Worm (Caenorhabditis elegans) whole organism, L1 larva: ENCODE results near the gene ech-5.

Source experiments
- C16A3.4 ChIP-seq: fragments of 150-350 bp; optimal IDR thresholded peaks from 2 replicates; lab custom pipeline; 2014; ENCODE audit warnings: missing biosample characterization, missing genetic modification characterization
- F16B12.6 ChIP-seq: fragments of 150-350 bp; optimal IDR thresholded peaks from 2 replicates; lab custom pipeline; 2014; ENCODE audit warnings: missing biosample characterization, missing genetic modification characterization
- aly-2 ChIP-seq: fragments of 150-350 bp; optimal IDR thresholded peaks from 2 replicates; lab custom pipeline; 2014; ENCODE audit warnings: missing biosample characterization, missing genetic modification characterization
- blmp-1 ChIP-seq: fragments of 150-350 bp; optimal IDR thresholded peaks from 2 replicates; lab custom pipeline; 2014; ENCODE audit warnings: missing biosample characterization, missing genetic modification characterization
- ceh-8 ChIP-seq: fragments of 200-800 bp; sonication (Bioruptor generic); optimal IDR thresholded peaks from 2 replicates; lab custom pipeline; 2018; ENCODE audit warnings: mild to moderate bottlenecking, missing genetic modification characterization, moderate library complexity, missing compliant biosample characterization
- ceh-82 ChIP-seq, 3 experiments: fragments of 150-350 bp in 1 of 3; sonication (generic microtip) in 2 of 3; optimal IDR thresholded peaks; 2 replicates each; lab custom pipeline; 2014 to 2017; ENCODE audit warnings: missing biosample characterization in 3 of 3, missing genetic modification characterization in 3 of 3
- dpl-1 ChIP-seq, 3 experiments: fragments of 150-350 bp in 2 of 3; sonication (generic microtip) in 1 of 3; optimal IDR thresholded peaks; 2 replicates each; lab custom pipeline; 2014 to 2017; ENCODE audit warnings: missing biosample characterization in 3 of 3, missing genetic modification characterization in 3 of 3, missing genetic modification reagents in 3 of 3
- dsc-1 ChIP-seq: sonication (generic microtip); optimal IDR thresholded peaks from 2 replicates; lab custom pipeline; 2016; ENCODE audit warnings: mild to moderate bottlenecking, missing genetic modification characterization, missing compliant biosample characterization
- efl-1 ChIP-seq, 4 experiments: fragments of 150-350 bp; optimal IDR thresholded peaks in 3 of 4; peaks in 1 of 4; 1 replicate in 1 of 4; 2 replicates in 3 of 4; lab custom pipeline; 2014; ENCODE audit warnings: missing biosample characterization in 2 of 4, missing genetic modification characterization in 2 of 4, missing genetic modification reagents in 2 of 4
- efl-3 ChIP-seq: fragments of 200-800 bp; sonication (Bioruptor generic); optimal IDR thresholded peaks from 2 replicates; lab custom pipeline; 2018; ENCODE audit warnings: mild to moderate bottlenecking, missing genetic modification characterization, missing compliant biosample characterization
- elt-3 ChIP-seq, 6 experiments: fragments of 150-350 bp in 1 of 6; sonication (generic microtip); optimal IDR thresholded peaks; 2 replicates each; lab custom pipeline; 2017 to 2018; ENCODE audit warnings: missing biosample characterization in 6 of 6, missing genetic modification characterization in 6 of 6, inconsistent platforms in 1 of 6
- fkh-10 ChIP-seq: sonication (generic microtip); optimal IDR thresholded peaks from 2 replicates; lab custom pipeline; 2017; ENCODE audit warnings: missing biosample characterization, missing genetic modification reagents, missing genetic modification characterization
- grh-1 ChIP-seq: fragments of 200-800 bp; sonication (Bioruptor generic); IDR thresholded peaks from 2 replicates; pipeline ENCODE4 v1.3.6; 2022; ENCODE audit warnings: missing genetic modification reagents, missing genetic modification characterization, missing compliant biosample characterization
- hlh-17 ChIP-seq: fragments of 200-800 bp; sonication (Bioruptor generic); optimal IDR thresholded peaks from 2 replicates; lab custom pipeline; 2018; ENCODE audit warnings: missing genetic modification characterization, mild to moderate bottlenecking, missing compliant biosample characterization, moderate library complexity, borderline replicate concordance
- irx-1 ChIP-seq: sonication (generic microtip); optimal IDR thresholded peaks from 2 replicates; lab custom pipeline; 2016; ENCODE audit warnings: missing genetic modification characterization, missing compliant biosample characterization
- isw-1 ChIP-seq: fragments of 200-800 bp; sonication (Bioruptor generic); IDR thresholded peaks from 2 replicates; pipeline ENCODE4 v1.3.6; 2022; ENCODE audit warnings: missing genetic modification characterization, missing compliant biosample characterization
- lin-14 ChIP-seq: fragments of 200-800 bp; sonication (Bioruptor generic); optimal IDR thresholded peaks from 2 replicates; lab custom pipeline; 2018; ENCODE audit warnings: mild to moderate bottlenecking, missing genetic modification characterization, moderate library complexity, missing compliant biosample characterization
- lin-35 ChIP-seq, 2 experiments: fragments of 150-350 bp; optimal IDR thresholded peaks; 2 replicates each; lab custom pipeline; 2014; ENCODE audit warnings: missing biosample characterization in 2 of 2, missing genetic modification characterization in 2 of 2, missing genetic modification reagents in 2 of 2
- lir-3 ChIP-seq: sonication (generic microtip); optimal IDR thresholded peaks from 2 replicates; lab custom pipeline; 2016; ENCODE audit warnings: mild to moderate bottlenecking, missing genetic modification characterization, moderate library complexity, missing compliant biosample characterization; ENCODE audit not compliant: poor library complexity
- lsy-2 ChIP-seq, 2 experiments: fragments of 150-350 bp; optimal IDR thresholded peaks; 2 replicates each; lab custom pipeline; 2014; ENCODE audit warnings: missing biosample characterization in 2 of 2, missing genetic modification characterization in 2 of 2
- mab-9 ChIP-seq: fragments of 200-800 bp; sonication (Bioruptor generic); IDR thresholded peaks from 2 replicates; pipeline ENCODE4 v1.3.6; 2022; ENCODE audit warnings: missing genetic modification reagents, missing genetic modification characterization, missing compliant biosample characterization
- mdl-1 ChIP-seq, 2 experiments: fragments of 150-350 bp; optimal IDR thresholded peaks; 2 replicates each; lab custom pipeline; 2014 to 2017; ENCODE audit warnings: missing biosample characterization in 2 of 2, missing genetic modification characterization in 2 of 2, inconsistent platforms in 1 of 2
- mef-2 ChIP-seq: fragments of 150-350 bp; optimal IDR thresholded peaks from 2 replicates; lab custom pipeline; 2014; ENCODE audit warnings: missing biosample characterization, missing genetic modification characterization
- mep-1 ChIP-seq: fragments of 150-350 bp; optimal IDR thresholded peaks from 2 replicates; lab custom pipeline; 2014; ENCODE audit warnings: missing biosample characterization, missing genetic modification characterization
- nhr-11 ChIP-seq: fragments of 150-350 bp; optimal IDR thresholded peaks from 2 replicates; lab custom pipeline; 2014; ENCODE audit warnings: missing biosample characterization, missing genetic modification characterization
- nhr-20 ChIP-seq: sonication (generic microtip); optimal IDR thresholded peaks from 2 replicates; lab custom pipeline; 2016; ENCODE audit warnings: mild to moderate bottlenecking, missing genetic modification characterization, missing compliant biosample characterization
- nhr-47 ChIP-seq: sonication (generic microtip); optimal IDR thresholded peaks from 2 replicates; lab custom pipeline; 2016; ENCODE audit warnings: mild to moderate bottlenecking, missing genetic modification characterization, moderate library complexity, missing compliant biosample characterization
- nhr-71 ChIP-seq: sonication (generic microtip); optimal IDR thresholded peaks from 2 replicates; lab custom pipeline; 2016; ENCODE audit warnings: mild to moderate bottlenecking, missing genetic modification characterization, moderate library complexity, missing compliant biosample characterization
- nhr-77 ChIP-seq: fragments of 150-350 bp; optimal IDR thresholded peaks from 2 replicates; lab custom pipeline; 2014; ENCODE audit warnings: missing biosample characterization, missing genetic modification characterization
- pqm-1 ChIP-seq: sonication (generic microtip); optimal IDR thresholded peaks from 3 replicates; lab custom pipeline; 2017; ENCODE audit warnings: missing biosample characterization, missing genetic modification characterization
- snpc-4 ChIP-seq: fragments of 150-350 bp; optimal IDR thresholded peaks from 2 replicates; lab custom pipeline; 2014; ENCODE audit warnings: missing biosample characterization, missing genetic modification characterization
- snu-23 ChIP-seq: sonication (generic microtip); optimal IDR thresholded peaks from 2 replicates; lab custom pipeline; 2016; ENCODE audit warnings: missing genetic modification characterization, missing compliant biosample characterization
- sup-37 ChIP-seq: fragments of 200-800 bp; sonication (Bioruptor generic); optimal IDR thresholded peaks from 2 replicates; lab custom pipeline; 2018; ENCODE audit warnings: mild to moderate bottlenecking, missing genetic modification characterization, missing compliant biosample characterization
- tbx-2 ChIP-seq: sonication (generic microtip); optimal IDR thresholded peaks from 2 replicates; lab custom pipeline; 2016; ENCODE audit warnings: missing genetic modification characterization, missing compliant biosample characterization
- unc-130 ChIP-seq: fragments of 150-350 bp; optimal IDR thresholded peaks from 2 replicates; lab custom pipeline; 2017; ENCODE audit warnings: missing biosample characterization, missing genetic modification characterization, inconsistent platforms
- zip-4 ChIP-seq: fragments of 200-800 bp; sonication (Bioruptor generic); optimal IDR thresholded peaks from 2 replicates; lab custom pipeline; 2018; ENCODE audit warnings: mild to moderate bottlenecking, missing genetic modification characterization, moderate library complexity, missing compliant biosample characterization
- ztf-11 ChIP-seq, 2 experiments: sonication (generic microtip); optimal IDR thresholded peaks; 2 replicates each; lab custom pipeline; 2016 to 2017; ENCODE audit warnings: missing genetic modification characterization in 2 of 2, missing biosample characterization in 1 of 2, missing compliant biosample characterization in 1 of 2
- ztf-4 ChIP-seq: fragments of 150-350 bp; optimal IDR thresholded peaks from 2 replicates; lab custom pipeline; 2014; ENCODE audit warnings: missing biosample characterization, missing genetic modification characterization

ech-5 gene

DNA sequence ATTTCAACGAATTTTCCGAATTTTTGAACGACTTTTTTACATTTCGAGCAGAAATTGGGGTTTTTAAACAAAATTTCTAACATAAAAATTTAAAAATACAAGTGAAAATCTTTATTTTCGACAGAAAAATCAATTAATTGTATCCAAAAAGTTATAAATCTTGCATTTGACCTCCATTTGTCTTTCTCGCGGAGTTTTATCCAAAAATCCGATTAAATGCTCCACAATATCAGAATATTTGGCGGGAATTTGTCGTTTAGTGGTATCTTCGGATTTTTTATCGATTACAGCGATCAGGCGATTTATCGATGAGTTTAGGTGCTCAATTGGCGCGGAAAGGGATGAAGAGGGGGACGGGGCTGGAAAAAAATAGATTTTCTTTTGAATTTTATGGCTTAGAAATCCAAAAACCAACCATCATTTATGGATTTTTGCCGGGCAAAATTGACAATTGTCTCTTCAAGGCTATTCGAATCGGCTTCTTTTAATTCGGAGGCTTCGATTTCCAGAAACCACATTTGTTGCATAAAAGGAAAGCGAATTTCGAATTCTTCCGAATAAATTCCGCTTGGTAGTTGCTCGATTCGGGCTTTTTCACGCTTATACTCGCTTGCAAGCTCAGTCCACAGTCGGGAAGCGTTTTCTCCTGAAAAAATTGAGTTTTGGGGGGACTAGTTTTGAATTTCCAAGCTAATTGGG, 33.6 kb downstream of the ech-5 start:
- TF ChIP-seq F16B12.6 (tag; lab: Kevin White, UChicago), result no peak
- no peak for TF ChIP-seq efl-1 (optimal IDR thresholded peaks at IDR 0.05; lab: Kevin White, UChicago)
- peak in 1 of 2 experiments; percentile 54 for TF ChIP-seq efl-1 (GFP tag; optimal IDR thresholded peaks at IDR 0.05 in 1 of 2; lab: Kevin White, UChicago)

DNA sequence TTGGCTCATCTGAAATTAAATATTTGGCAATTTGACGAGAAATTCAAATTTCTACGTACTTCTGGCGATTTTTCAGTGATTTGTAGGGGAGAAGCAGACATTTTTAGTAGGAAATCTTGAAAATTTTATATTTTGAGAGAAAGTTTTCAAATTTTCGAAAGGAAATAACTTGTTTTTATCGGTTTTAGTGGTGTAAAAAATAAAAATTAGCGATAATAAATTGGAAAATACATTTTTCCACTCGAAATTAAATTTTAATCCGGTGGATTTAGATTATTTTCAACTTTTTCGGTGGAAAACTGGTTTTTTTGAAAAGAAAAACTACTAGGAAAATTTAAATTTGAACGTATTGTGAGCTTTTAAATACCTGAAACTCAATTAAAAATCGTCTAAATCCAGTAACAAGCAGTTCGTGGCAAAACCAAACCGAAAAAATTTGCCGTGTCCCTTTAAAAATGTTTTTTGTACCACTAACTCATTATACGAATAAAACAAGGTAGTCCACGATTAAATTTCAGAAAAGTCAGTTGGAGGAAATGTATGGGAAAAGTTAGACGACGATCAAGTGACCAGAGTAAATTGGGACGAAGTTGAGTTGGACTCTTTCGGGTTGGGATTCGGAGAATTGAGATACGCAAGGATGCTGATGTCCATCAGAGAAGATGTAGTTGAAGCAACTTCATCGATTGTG, 35.1 kb downstream of the ech-5 start, which contains the start of the genes madf-1 and Y55F3BR.10:
Gene madf-1 (minus strand): TSS at position 101 of the 691 bp plus-strand sequence.
Gene Y55F3BR.10 (plus strand): TSS at position 641 of the 691 bp plus-strand sequence.
- TF ChIP-seq ceh-8 (GFP tag; lab: Kevin White, UChicago) (no peak), ztf-4 (tag; lab: Kevin White, UChicago) (no peak), efl-1 (optimal IDR thresholded peaks at IDR 0.05; lab: Kevin White, UChicago) (no peak), efl-1 (GFP tag; optimal IDR thresholded peaks at IDR 0.05 in 1 of 2; lab: Kevin White, UChicago) (no peak), mef-2 (tag; lab: Kevin White, UChicago) (no peak)
- TF ChIP-seq, all 84 proteins: peak for 0

DNA sequence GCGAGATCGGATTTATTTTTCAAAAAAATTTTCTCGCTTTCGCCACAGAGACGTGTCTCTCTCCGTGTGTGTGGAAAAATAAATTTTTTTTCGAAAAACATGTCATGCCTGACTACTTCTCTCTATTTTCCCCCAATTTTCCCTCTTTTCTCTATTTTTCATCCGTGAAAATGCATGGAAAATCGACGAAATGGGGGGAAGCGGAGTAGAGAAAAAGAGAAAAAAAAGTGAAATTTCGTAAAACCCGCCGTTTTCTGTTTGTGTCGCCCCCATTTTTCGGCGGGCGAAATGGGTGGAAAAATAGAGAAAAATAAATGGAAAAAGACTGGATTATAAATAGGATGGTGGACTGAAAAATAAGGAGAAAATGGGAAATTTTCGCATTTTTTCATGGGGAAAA, 36.7 kb downstream of the ech-5 start:
- TF ChIP-seq mef-2 (tag; lab: Kevin White, UChicago), result no peak
- TF ChIP-seq mab-9 (GFP tag; lab: Robert Waterston, UW), result no peak
- no peak for TF ChIP-seq nhr-47 (tag; lab: Kevin White, UChicago)
- TF ChIP-seq grh-1 (GFP tag; lab: Robert Waterston, UW), result no peak
- no peak for TF ChIP-seq efl-1 (optimal IDR thresholded peaks at IDR 0.05; lab: Kevin White, UChicago)
- no peak for TF ChIP-seq efl-1 (GFP tag; optimal IDR thresholded peaks at IDR 0.05 in 1 of 2; lab: Kevin White, UChicago)
- TF ChIP-seq lsy-2 (tag; optimal IDR thresholded peaks at IDR 0.05; lab: Kevin White, UChicago), result peak in 1 of 2 experiments; percentile 7
- TF ChIP-seq nhr-11, result no peak
- TF ChIP-seq isw-1 (GFP tag; lab: Robert Waterston, UW), result no peak
- peak in 1 of 3 experiments; percentile 6 for TF ChIP-seq dpl-1 (GFP tag; optimal IDR thresholded peaks at IDR 0.05; lab: Kevin White, UChicago)
- TF ChIP-seq lin-35 (GFP tag; optimal IDR thresholded peaks at IDR 0.05; lab: Kevin White, UChicago), result no peak
- TF ChIP-seq ztf-11 (tag; optimal IDR thresholded peaks at IDR 0.05; lab: Kevin White, UChicago), result no peak
- no peak for TF ChIP-seq tbx-2 (tag; lab: Kevin White, UChicago)
- no peak for TF ChIP-seq snpc-4
- peak; percentile 29 for TF ChIP-seq mep-1
- TF ChIP-seq irx-1 (tag; lab: Kevin White, UChicago), result no peak
- TF ChIP-seq blmp-1 (tag; lab: Kevin White, UChicago), result peak; percentile 99
- TF ChIP-seq dsc-1 (tag; lab: Kevin White, UChicago), result no peak
- TF ChIP-seq lir-3 (tag; lab: Kevin White, UChicago), result no peak
- TF ChIP-seq hlh-17 (GFP tag; lab: Kevin White, UChicago), result no peak
- TF ChIP-seq fkh-10 (GFP tag; lab: Kevin White, UChicago), result no peak
- TF ChIP-seq zip-4, result no peak

ce11 chrIV:842095-842494, 45.3 kb downstream of the ech-5 start, which contains the start of gene Y55F3BR.6:
Y55F3BR.6 (minus strand) TSS chrIV:842126.
- TF ChIP-seq nhr-20 (tag; lab: Kevin White, UChicago), result no peak
- peak; percentile 27 to 71 (median 57) for TF ChIP-seq dpl-1 (GFP tag; optimal IDR thresholded peaks at IDR 0.05; lab: Kevin White, UChicago)
- TF ChIP-seq lin-35 (GFP tag; optimal IDR thresholded peaks at IDR 0.05; lab: Kevin White, UChicago), result peak; percentile 29 to 70
- peak; percentile 58 for TF ChIP-seq F16B12.6 (tag; lab: Kevin White, UChicago)
- TF ChIP-seq efl-1 (optimal IDR thresholded peaks at IDR 0.05; lab: Kevin White, UChicago), result peak; percentile 65 to 97
- TF ChIP-seq efl-1 (GFP tag; optimal IDR thresholded peaks at IDR 0.05 in 1 of 2; lab: Kevin White, UChicago), result peak; percentile 82 to 93
- TF ChIP-seq blmp-1 (tag; lab: Kevin White, UChicago), result no peak

ce11 chrIV:842630-843029, 45.8 kb downstream of the ech-5 start:
- TF ChIP-seq mep-1 (peak; percentile 58), ceh-8 (GFP tag; lab: Kevin White, UChicago) (no peak), C16A3.4 (tag; lab: Kevin White, UChicago) (peak; percentile 50), efl-3 (GFP tag; lab: Kevin White, UChicago) (no peak), lin-14 (no peak), lin-35 (GFP tag; optimal IDR thresholded peaks at IDR 0.05; lab: Kevin White, UChicago) (peak; percentile 60 to 72), pqm-1 (tag; lab: Kevin White, UChicago) (no peak), snu-23 (GFP tag; lab: Kevin White, UChicago) (peak; percentile 77), snpc-4 (peak; percentile 47), aly-2 (peak; percentile 8), unc-130 (tag; lab: Kevin White, UChicago) (no peak), elt-3 (tag; optimal IDR thresholded peaks at IDR 0.05; lab: Kevin White, UChicago) (peak in 1 of 6 experiments; percentile 34), nhr-71 (tag; lab: Kevin White, UChicago) (no peak), F16B12.6 (tag; lab: Kevin White, UChicago) (peak; percentile 39), nhr-77 (peak; percentile 52), mdl-1 (tag; optimal IDR thresholded peaks at IDR 0.05; lab: Kevin White, UChicago) (peak in 1 of 2 experiments; percentile 64), ceh-82 (tag; optimal IDR thresholded peaks at IDR 0.05; lab: Kevin White, UChicago) (peak; percentile 6 to 66 (median 23)), sup-37 (GFP tag; lab: Kevin White, UChicago) (no peak)
